ENCODE assay signal across 2 fruit fly cellular contexts in the genomic region with DNA sequence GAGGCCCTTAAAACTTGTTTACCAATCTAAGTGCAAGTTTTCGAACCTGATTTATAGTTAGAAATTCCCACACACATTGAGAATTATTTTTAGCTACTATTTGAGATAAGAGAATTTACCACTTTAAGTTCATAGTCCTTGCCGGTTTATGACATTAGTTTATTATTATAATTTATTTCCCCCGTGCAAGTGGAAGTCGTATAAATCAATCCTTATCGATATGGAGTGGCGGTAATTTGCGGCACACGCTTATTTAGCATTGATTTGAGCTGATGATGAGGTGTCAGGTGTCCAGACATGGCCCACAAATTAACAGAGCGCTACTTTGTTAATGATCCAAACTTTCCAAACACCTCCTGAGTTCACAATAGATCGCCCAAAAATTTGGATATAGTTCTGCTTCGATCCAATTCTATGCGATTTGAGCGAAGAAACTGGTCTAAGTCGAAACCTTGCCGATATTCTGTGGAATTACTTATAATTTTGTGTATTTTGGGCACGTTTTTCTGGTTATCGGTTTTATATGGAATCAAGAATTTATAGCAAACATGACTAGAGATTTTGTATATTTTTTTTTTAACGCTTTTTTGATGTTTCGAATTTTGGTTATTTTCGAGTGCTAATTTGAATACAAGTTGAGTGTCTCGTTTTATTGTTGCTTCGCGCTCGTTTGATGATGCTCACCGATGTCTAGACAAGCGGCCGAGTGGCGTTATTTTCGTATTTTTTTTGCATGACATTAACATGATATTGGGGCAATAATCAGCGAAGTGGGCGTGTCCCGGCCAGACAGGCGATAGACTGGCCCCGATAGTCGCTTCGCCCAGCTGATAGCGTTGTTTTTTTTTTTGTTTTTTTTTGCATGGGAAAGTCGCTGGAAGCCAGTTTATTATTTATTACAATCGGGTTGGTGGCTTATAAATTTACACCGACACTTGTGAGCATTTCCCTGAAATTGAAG.
TF ChIP-seq lines count a peak whose summit lies in the region.

No protein-coding gene starts in this region.

- no peak for TF ChIP-seq CTCF in whole organism, embryonic (GFP tag; optimal IDR thresholded peaks at IDR 0.05; lab: Kevin White, UChicago)

TF ChIP-seq in whole organism, embryonic, 481 proteins besides CTCF, POLR2A, EP300 and RAD21:
- TF ChIP-seq rib (GFP tag; IDR thresholded peaks at IDR 0.05; lab: Robert Waterston, UW) (peak; percentile 15; the same call in 1 of the 2 replicates), ro (GFP tag; IDR thresholded peaks at IDR 0.05; lab: Robert Waterston, UW) (no peak), sd (tag; optimal IDR thresholded peaks at IDR 0.05; lab: Kevin White, UChicago) (peak; percentile 50), exex (tag; optimal IDR thresholded peaks at IDR 0.05; lab: Kevin White, UChicago) (peak; percentile 66), CG13894 (tag; optimal IDR thresholded peaks at IDR 0.05; lab: Kevin White, UChicago) (peak; percentile 99), vvl (GFP tag; IDR thresholded peaks at IDR 0.05; lab: Robert Waterston, UW) (peak; percentile 87), chinmo (GFP tag; IDR thresholded peaks at IDR 0.05; lab: Robert Waterston, UW; ENCODE audit: partially characterized antibody) (peak; percentile 52; the same call in 1 of the 4 replicates), Vsx1 (GFP tag; optimal IDR thresholded peaks at IDR 0.05; lab: Kevin White, UChicago) (no peak), Med (GFP tag; lab: Kevin White, UChicago) (peak; percentile 86)

TF ChIP-seq in whole organism, wandering third instar larva, 38 proteins besides CTCF, POLR2A, EP300 and RAD21:
- TF ChIP-seq jim (GFP tag; optimal IDR thresholded peaks at IDR 0.05; lab: Kevin White, UChicago), result no peak
- peak; percentile 40 for TF ChIP-seq Hr83 (GFP tag; optimal IDR thresholded peaks at IDR 0.05; lab: Kevin White, UChicago; ENCODE audit: poor library complexity, severe bottlenecking)
- no peak for TF ChIP-seq tai (GFP tag; optimal IDR thresholded peaks at IDR 0.05; lab: Kevin White, UChicago)
- no peak for TF ChIP-seq Abd-B (GFP tag; optimal IDR thresholded peaks at IDR 0.05; lab: Kevin White, UChicago)
- TF ChIP-seq ey (GFP tag; optimal IDR thresholded peaks at IDR 0.05; lab: Kevin White, UChicago), result no peak
- TF ChIP-seq sv (GFP tag; optimal IDR thresholded peaks at IDR 0.05; lab: Kevin White, UChicago), result no peak
- no peak for TF ChIP-seq sage (GFP tag; optimal IDR thresholded peaks at IDR 0.05; lab: Kevin White, UChicago)
- TF ChIP-seq Vsx2 (GFP tag; optimal IDR thresholded peaks at IDR 0.05; lab: Kevin White, UChicago; ENCODE audit: partially characterized antibody), result peak; percentile 32
- no peak for TF ChIP-seq Rel (GFP tag; optimal IDR thresholded peaks at IDR 0.05; lab: Kevin White, UChicago)
- peak; percentile 26 for TF ChIP-seq Rel (tag; optimal IDR thresholded peaks at IDR 0.05; lab: Kevin White, UChicago)
- TF ChIP-seq rgr (GFP tag; optimal IDR thresholded peaks at IDR 0.05; lab: Kevin White, UChicago), result no peak
